Worm (Caenorhabditis elegans): Measurements from ENCODE around the gene tsp-6.

- TF ChIP-seq nfya-1 (tag; optimal IDR thresholded peaks at IDR 0.05; ENCODE audit: insufficient read depth) (no peak), egl-27 (tag; optimal IDR thresholded peaks at IDR 0.05) (no peak), mdl-1 (tag; optimal IDR thresholded peaks at IDR 0.05) (no peak), nhr-11 (tag; optimal IDR thresholded peaks at IDR 0.05) (no peak)
Measured at ce11 chrX:2795054-2795453, 25.2 kb upstream of the tsp-6 start.
